Fruit fly (Drosophila melanogaster): Measurements from ENCODE around the gene CG10761.

Gene CG10761

dm6 chrX:8120939-8121338 lies 41.7 kb downstream of the CG10761 start, which contains the start of gene CG2260:
TSS of gene CG2260 (minus strand) at chrX:8121147.
- TF ChIP-seq CG8159 (tag; optimal IDR thresholded peaks at IDR 0.05) (no peak), gl (tag; optimal IDR thresholded peaks at IDR 0.05) (no peak), CG15710 (tag; optimal IDR thresholded peaks at IDR 0.05) (no peak), Pif1A (GFP tag; optimal IDR thresholded peaks at IDR 0.05) (no peak), Ets98B (GFP tag; IDR thresholded peaks at IDR 0.05) (no peak), fd96Ca (GFP tag; IDR thresholded peaks at IDR 0.05) (no peak), CG34367 (tag; optimal IDR thresholded peaks at IDR 0.05) (no peak)

dm6 chrX:8116813-8117212 lies 45.8 kb downstream of the CG10761 start, which contains the start of gene CG1575:
TSS of gene CG1575 (plus strand) at chrX:8117012.
- no peak for TF ChIP-seq gl (tag; optimal IDR thresholded peaks at IDR 0.05)
- TF ChIP-seq CG4496 (GFP tag; IDR thresholded peaks at IDR 0.05) = no peak
- TF ChIP-seq EcR (GFP tag; optimal IDR thresholded peaks at IDR 0.05) = no peak
- no peak for TF ChIP-seq CG8159 (tag; optimal IDR thresholded peaks at IDR 0.05)
- TF ChIP-seq CG34367 (tag; optimal IDR thresholded peaks at IDR 0.05) = no peak
- TF ChIP-seq CG9948 (tag; optimal IDR thresholded peaks at IDR 0.05) = no peak
- TF ChIP-seq Pif1B (GFP tag; optimal IDR thresholded peaks at IDR 0.05) = no peak
- TF ChIP-seq CG17806 (tag; optimal IDR thresholded peaks at IDR 0.05) = no peak

dm6 chrX:8115717-8116311 lies 46.8 kb downstream of the CG10761 start, which contains the start of gene Gclc:
TSS of gene Gclc (minus strand) at chrX:8116147.
- TF ChIP-seq rn (GFP tag; IDR thresholded peaks at IDR 0.05) = no peak
- TF ChIP-seq CG17806 (tag; optimal IDR thresholded peaks at IDR 0.05) = no peak
- TF ChIP-seq Ets98B (GFP tag; IDR thresholded peaks at IDR 0.05) = no peak
- peak; percentile 0 for TF ChIP-seq Pif1B (GFP tag; optimal IDR thresholded peaks at IDR 0.05)
- no peak for TF ChIP-seq fd96Ca (GFP tag; IDR thresholded peaks at IDR 0.05)
- peak; percentile 23 for TF ChIP-seq Pif1A (GFP tag; optimal IDR thresholded peaks at IDR 0.05)

dm6 chrX:8115343-8115676 lies 47.3 kb downstream of the CG10761 start:
- TF ChIP-seq Pif1A (GFP tag; optimal IDR thresholded peaks at IDR 0.05) = no peak
- TF ChIP-seq CG14655 (GFP tag; optimal IDR thresholded peaks at IDR 0.05) = no peak
- no peak for TF ChIP-seq CG32121 (GFP tag; IDR thresholded peaks at IDR 0.05)
- no peak for TF ChIP-seq Snoo (tag; optimal IDR thresholded peaks at IDR 0.05)
- no peak for TF ChIP-seq CG8159 (tag; optimal IDR thresholded peaks at IDR 0.05)
- no peak for TF ChIP-seq CG34367 (tag; optimal IDR thresholded peaks at IDR 0.05)
- TF ChIP-seq CG4496 (GFP tag; IDR thresholded peaks at IDR 0.05) = no peak
- TF ChIP-seq fd96Ca (GFP tag; IDR thresholded peaks at IDR 0.05) = no peak
- no peak for TF ChIP-seq rn (GFP tag; IDR thresholded peaks at IDR 0.05)
- no peak for TF ChIP-seq CG13204 (GFP tag; optimal IDR thresholded peaks at IDR 0.05)
- no peak for TF ChIP-seq CG17806 (tag; optimal IDR thresholded peaks at IDR 0.05)
- no peak for TF ChIP-seq CG12605 (GFP tag; IDR thresholded peaks at IDR 0.05)
- no peak for TF ChIP-seq Ets98B (GFP tag; IDR thresholded peaks at IDR 0.05)
- TF ChIP-seq gl (tag; optimal IDR thresholded peaks at IDR 0.05) = no peak
- TF ChIP-seq CG9948 (tag; optimal IDR thresholded peaks at IDR 0.05) = no peak
- TF ChIP-seq CG10348 (GFP tag; IDR thresholded peaks at IDR 0.05) = no peak
- TF ChIP-seq CG15710 (tag; optimal IDR thresholded peaks at IDR 0.05) = no peak
- no peak for TF ChIP-seq Pif1B (GFP tag; optimal IDR thresholded peaks at IDR 0.05)
- no peak for TF ChIP-seq EcR (GFP tag; optimal IDR thresholded peaks at IDR 0.05)

dm6 chrX:8114476-8115342 lies 47.9 kb downstream of the CG10761 start:
- TF ChIP-seq Pif1A (GFP tag; optimal IDR thresholded peaks at IDR 0.05) (peak; percentile 7), Snoo (tag; optimal IDR thresholded peaks at IDR 0.05) (no peak), CG13204 (GFP tag; optimal IDR thresholded peaks at IDR 0.05) (no peak), fd96Ca (GFP tag; IDR thresholded peaks at IDR 0.05) (peak; percentile 19; the same call in 1 of the 3 replicates), gl (tag; optimal IDR thresholded peaks at IDR 0.05) (no peak), rn (GFP tag; IDR thresholded peaks at IDR 0.05) (no peak), Ets98B (GFP tag; IDR thresholded peaks at IDR 0.05) (peak; percentile 14), CG10348 (GFP tag; IDR thresholded peaks at IDR 0.05) (no peak), EcR (GFP tag; optimal IDR thresholded peaks at IDR 0.05) (no peak), CG12605 (GFP tag; IDR thresholded peaks at IDR 0.05) (no peak), D1 (tag; optimal IDR thresholded peaks at IDR 0.05) (no peak), CG14655 (GFP tag; optimal IDR thresholded peaks at IDR 0.05) (no peak), Pif1B (GFP tag; optimal IDR thresholded peaks at IDR 0.05) (no peak), CG17806 (tag; optimal IDR thresholded peaks at IDR 0.05) (peak; percentile 20), CG8159 (tag; optimal IDR thresholded peaks at IDR 0.05) (peak; percentile 22), CG8301 (tag; optimal IDR thresholded peaks at IDR 0.05) (no peak), CG4496 (GFP tag; IDR thresholded peaks at IDR 0.05) (peak; percentile 50; the same call in 2 of the 3 replicates), CG34367 (tag; optimal IDR thresholded peaks at IDR 0.05) (no peak), CG9948 (tag; optimal IDR thresholded peaks at IDR 0.05) (peak; percentile 16), CG15710 (tag; optimal IDR thresholded peaks at IDR 0.05) (peak; percentile 6), CG32121 (GFP tag; IDR thresholded peaks at IDR 0.05) (peak; percentile 7; the same call in 1 of the 2 replicates)
